Worm (Caenorhabditis elegans) whole organism, midembryonic: Measurements from ENCODE around the gene ubxn-2.

Source experiments
- cog-1 ChIP-seq: sonication (generic microtip); optimal IDR thresholded peaks from 2 replicates; lab custom pipeline; 2016; ENCODE audit warnings: missing genetic modification characterization, missing compliant biosample characterization
- klf-2 ChIP-seq: fragments of 200-800 bp; sonication (Bioruptor generic); conservative IDR thresholded peaks from 2 replicates; pipeline ENCODE4 v1.3.6; 2022; ENCODE audit warnings: missing genetic modification reagents, missing genetic modification characterization, missing compliant biosample characterization
- ref-1 ChIP-seq: fragments of 200-800 bp; sonication (Bioruptor generic); conservative IDR thresholded peaks from 2 replicates; pipeline ENCODE4 v1.3.6; 2022; ENCODE audit warnings: missing genetic modification reagents, missing genetic modification characterization, missing compliant biosample characterization

ce11 chrIV:2677687-2678086 is 47.9 kb downstream of the ubxn-2 start:
- TF ChIP-seq cog-1 (tag; lab: Kevin White, UChicago): no peak
- no peak for TF ChIP-seq klf-2
- no peak for TF ChIP-seq ref-1 (GFP tag; lab: Robert Waterston, UW)
